Worm (Caenorhabditis elegans) whole organism, L3 larva: ENCODE measurements around the gene F02C12.3.

Experiments
- R02D3.7 ChIP-seq: fragments of 150-350 bp; optimal IDR thresholded peaks from 2 replicates; lab custom pipeline; 2014; ENCODE audit warnings: missing biosample characterization, missing genetic modification characterization
- ZK546.5 ChIP-seq: sonication (generic microtip); optimal IDR thresholded peaks from 2 replicates; lab custom pipeline; 2017; ENCODE audit warnings: missing biosample characterization, missing genetic modification characterization
- ama-1 ChIP-seq: fragments of 150-350 bp; optimal IDR thresholded peaks from 2 replicates; lab custom pipeline; 2018
- ceh-16 ChIP-seq: sonication (generic microtip); optimal IDR thresholded peaks from 2 replicates; lab custom pipeline; 2017; ENCODE audit warnings: missing biosample characterization, missing genetic modification characterization
- ceh-28 ChIP-seq: fragments of 150-350 bp; optimal IDR thresholded peaks from 2 replicates; lab custom pipeline; 2014; ENCODE audit warnings: missing biosample characterization, missing genetic modification reagents, missing genetic modification characterization
- ceh-82 ChIP-seq: fragments of 150-350 bp; optimal IDR thresholded peaks from 2 replicates; lab custom pipeline; 2014; ENCODE audit warnings: missing biosample characterization, missing genetic modification characterization
- daf-12 ChIP-seq: fragments of 150-350 bp; optimal IDR thresholded peaks from 2 replicates; lab custom pipeline; 2014; ENCODE audit warnings: missing biosample characterization, missing genetic modification reagents, missing genetic modification characterization
- egl-27 ChIP-seq: sonication (generic microtip); optimal IDR thresholded peaks from 4 replicates; lab custom pipeline; 2017; ENCODE audit warnings: missing biosample characterization, missing genetic modification reagents, missing genetic modification characterization
- egl-5 ChIP-seq: fragments of 150-350 bp; optimal IDR thresholded peaks from 2 replicates; lab custom pipeline; 2017; ENCODE audit warnings: missing biosample characterization, missing genetic modification reagents, missing genetic modification characterization, inconsistent platforms
- elt-1 ChIP-seq: fragments of 150-350 bp; optimal IDR thresholded peaks from 2 replicates; lab custom pipeline; 2014; ENCODE audit warnings: missing biosample characterization, missing genetic modification characterization
- elt-2 ChIP-seq: sonication (generic microtip); optimal IDR thresholded peaks from 2 replicates; lab custom pipeline; 2016; ENCODE audit warnings: missing genetic modification reagents, mild to moderate bottlenecking, missing genetic modification characterization, missing compliant biosample characterization
- elt-3 ChIP-seq, 3 experiments: fragments of 150-350 bp in 1 of 3; sonication (generic microtip) in 2 of 3; optimal IDR thresholded peaks; 2 replicates in 2 of 3; 4 replicates in 1 of 3; lab custom pipeline; 2014 to 2017; ENCODE audit warnings: missing biosample characterization in 3 of 3, missing genetic modification characterization in 3 of 3
- fkh-10 ChIP-seq: sonication (generic microtip); optimal IDR thresholded peaks from 2 replicates; lab custom pipeline; 2017; ENCODE audit warnings: missing biosample characterization, missing genetic modification reagents, missing genetic modification characterization
- fkh-2 ChIP-seq: fragments of 150-350 bp; optimal IDR thresholded peaks from 2 replicates; lab custom pipeline; 2014; ENCODE audit warnings: missing biosample characterization, missing genetic modification reagents, missing genetic modification characterization
- fos-1 ChIP-seq: fragments of 150-350 bp; optimal IDR thresholded peaks from 2 replicates; lab custom pipeline; 2014; ENCODE audit warnings: missing biosample characterization, missing genetic modification characterization
- hmg-11 ChIP-seq: sonication (generic microtip); optimal IDR thresholded peaks from 2 replicates; lab custom pipeline; 2016; ENCODE audit warnings: missing genetic modification characterization, missing compliant biosample characterization
- jun-1 ChIP-seq: fragments of 150-350 bp; optimal IDR thresholded peaks from 2 replicates; lab custom pipeline; 2014; ENCODE audit warnings: missing biosample characterization, missing genetic modification reagents, missing genetic modification characterization
- lin-15B ChIP-seq: fragments of 150-350 bp; optimal IDR thresholded peaks from 2 replicates; lab custom pipeline; 2014; ENCODE audit warnings: missing biosample characterization, missing genetic modification characterization
- lin-39 ChIP-seq: fragments of 150-350 bp; optimal IDR thresholded peaks from 2 replicates; lab custom pipeline; 2018; ENCODE audit warnings: missing biosample characterization, missing genetic modification reagents, missing genetic modification characterization
- lsy-12 ChIP-seq: sonication (generic microtip); optimal IDR thresholded peaks from 2 replicates; lab custom pipeline; 2016; ENCODE audit warnings: mild to moderate bottlenecking, missing genetic modification characterization, missing compliant biosample characterization
- mdl-1 ChIP-seq: fragments of 150-350 bp; optimal IDR thresholded peaks from 2 replicates; lab custom pipeline; 2014; ENCODE audit warnings: missing biosample characterization, missing genetic modification characterization
- nfya-1 ChIP-seq: sonication (generic microtip); optimal IDR thresholded peaks from 2 replicates; lab custom pipeline; 2017; ENCODE audit warnings: missing genetic modification characterization, mild to moderate bottlenecking, missing compliant biosample characterization, antibody characterized with exemption, moderate library complexity; ENCODE audit not compliant: insufficient read depth
- nhr-12 ChIP-seq: fragments of 150-350 bp; optimal IDR thresholded peaks from 2 replicates; lab custom pipeline; 2014; ENCODE audit warnings: missing biosample characterization, missing genetic modification characterization
- nhr-23 ChIP-seq: fragments of 150-350 bp; optimal IDR thresholded peaks from 2 replicates; lab custom pipeline; 2014; ENCODE audit warnings: missing biosample characterization, missing genetic modification reagents, missing genetic modification characterization
- nhr-237 ChIP-seq: fragments of 150-350 bp; optimal IDR thresholded peaks from 2 replicates; lab custom pipeline; 2014; ENCODE audit warnings: missing biosample characterization, missing genetic modification characterization
- nhr-25 ChIP-seq: sonication (generic microtip); optimal IDR thresholded peaks from 2 replicates; lab custom pipeline; 2017; ENCODE audit warnings: missing biosample characterization, missing genetic modification characterization
- nhr-43 ChIP-seq: sonication (generic microtip); optimal IDR thresholded peaks from 2 replicates; lab custom pipeline; 2016; ENCODE audit warnings: mild to moderate bottlenecking, missing genetic modification characterization, missing compliant biosample characterization; ENCODE audit not compliant: poor library complexity, severe bottlenecking
- nhr-67 ChIP-seq: fragments of 150-350 bp; optimal IDR thresholded peaks from 2 replicates; lab custom pipeline; 2014; ENCODE audit warnings: missing biosample characterization, missing genetic modification characterization
- nhr-76 ChIP-seq: fragments of 150-350 bp; sonication (generic microtip); optimal IDR thresholded peaks from 5 replicates; lab custom pipeline; 2014; ENCODE audit warnings: missing biosample characterization, missing genetic modification characterization
- nhr-77 ChIP-seq: fragments of 150-350 bp; optimal IDR thresholded peaks from 2 replicates; lab custom pipeline; 2014; ENCODE audit warnings: missing biosample characterization, missing genetic modification characterization
- pha-4 ChIP-seq: fragments of 150-350 bp; optimal IDR thresholded peaks from 2 replicates; lab custom pipeline; 2014; ENCODE audit warnings: missing biosample characterization, missing genetic modification reagents, missing genetic modification characterization
- pqm-1 ChIP-seq: fragments of 150-350 bp; optimal IDR thresholded peaks from 2 replicates; lab custom pipeline; 2017; ENCODE audit warnings: missing biosample characterization, missing genetic modification characterization, inconsistent platforms
- sea-2 ChIP-seq: fragments of 150-350 bp; sonication (generic microtip); optimal IDR thresholded peaks from 4 replicates; lab custom pipeline; 2014; ENCODE audit warnings: missing biosample characterization, missing genetic modification reagents, missing genetic modification characterization
- skn-1 ChIP-seq: fragments of 150-350 bp; optimal IDR thresholded peaks from 2 replicates; lab custom pipeline; 2014; ENCODE audit warnings: missing biosample characterization, missing genetic modification characterization
- snpc-4 ChIP-seq: fragments of 150-350 bp; optimal IDR thresholded peaks from 2 replicates; lab custom pipeline; 2014; ENCODE audit warnings: missing biosample characterization, missing genetic modification characterization
- tbx-2 ChIP-seq: sonication (generic microtip); optimal IDR thresholded peaks from 2 replicates; lab custom pipeline; 2016; ENCODE audit warnings: mild to moderate bottlenecking, missing genetic modification characterization, missing compliant biosample characterization
- unc-62 ChIP-seq: fragments of 150-350 bp; sonication (generic microtip); optimal IDR thresholded peaks from 4 replicates; lab custom pipeline; 2014; ENCODE audit warnings: missing biosample characterization, missing genetic modification reagents, missing genetic modification characterization
- zag-1 ChIP-seq: fragments of 150-350 bp; optimal IDR thresholded peaks from 2 replicates; lab custom pipeline; 2014; ENCODE audit warnings: missing biosample characterization, missing genetic modification characterization
- ztf-11 ChIP-seq: fragments of 150-350 bp; optimal IDR thresholded peaks from 2 replicates; lab custom pipeline; 2014; ENCODE audit warnings: missing biosample characterization, missing genetic modification characterization
- ztf-4 ChIP-seq: fragments of 150-350 bp; optimal IDR thresholded peaks from 2 replicates; lab custom pipeline; 2014; ENCODE audit warnings: missing biosample characterization, missing genetic modification characterization

The F02C12.3 gene

ce11 chrX:13396550-13397023, at the start of gene F02C12.3:
Gene F02C12.3 (plus strand): TSS chrX:13396973.
- no peak for TF ChIP-seq nhr-67 (tag; lab: Kevin White, UChicago)
- TF ChIP-seq fkh-10 (GFP tag; lab: Kevin White, UChicago), result peak; percentile 39
- peak; percentile 90 for TF ChIP-seq pha-4 (tag; lab: Kevin White, UChicago)
- TF ChIP-seq ama-1, result no peak
- no peak for TF ChIP-seq ztf-11
- peak; percentile 49 for TF ChIP-seq jun-1
- no peak for TF ChIP-seq nhr-76 (tag; lab: Kevin White, UChicago)
- no peak for TF ChIP-seq fos-1 (tag; lab: Kevin White, UChicago)
- no peak for TF ChIP-seq elt-3 (tag; optimal IDR thresholded peaks at IDR 0.05; lab: Kevin White, UChicago)
- TF ChIP-seq ceh-16 (tag; lab: Kevin White, UChicago), result no peak
- TF ChIP-seq pqm-1 (tag; lab: Kevin White, UChicago), result peak; percentile 36
- TF ChIP-seq mdl-1 (tag; lab: Kevin White, UChicago), result no peak
- peak; percentile 74 for TF ChIP-seq hmg-11 (tag; lab: Kevin White, UChicago)
- peak; percentile 64 for TF ChIP-seq nhr-43
- peak; percentile 47 for TF ChIP-seq snpc-4
- peak; percentile 84 for TF ChIP-seq nhr-25 (tag; lab: Kevin White, UChicago)
- TF ChIP-seq tbx-2, result peak; percentile 65
- no peak for TF ChIP-seq nhr-237 (tag; lab: Kevin White, UChicago)
- TF ChIP-seq lin-15B (tag; lab: Kevin White, UChicago), result peak; percentile 91
- TF ChIP-seq R02D3.7 (tag; lab: Kevin White, UChicago), result peak; percentile 97
- TF ChIP-seq lsy-12 (tag; lab: Kevin White, UChicago), result no peak
- peak; percentile 88 for TF ChIP-seq nhr-23 (tag; lab: Kevin White, UChicago)
- TF ChIP-seq skn-1 (tag; lab: Kevin White, UChicago), result peak; percentile 66
- no peak for TF ChIP-seq unc-62 (GFP tag; lab: Kevin White, UChicago)
- TF ChIP-seq elt-2 (tag; lab: Kevin White, UChicago), result peak; percentile 37
- TF ChIP-seq ceh-28 (tag; lab: Kevin White, UChicago), result peak; percentile 46
- peak; percentile 41 for TF ChIP-seq lin-39 (tag; lab: Kevin White, UChicago)
- TF ChIP-seq sea-2 (GFP tag; lab: Kevin White, UChicago), result no peak
- peak; percentile 87 for TF ChIP-seq nfya-1
- TF ChIP-seq egl-5 (tag; lab: Kevin White, UChicago), result peak; percentile 46
- TF ChIP-seq ceh-82 (tag; lab: Kevin White, UChicago), result peak; percentile 41
- no peak for TF ChIP-seq nhr-77
- peak; percentile 13 for TF ChIP-seq elt-1 (tag; lab: Kevin White, UChicago)
- no peak for TF ChIP-seq fkh-2 (tag; lab: Kevin White, UChicago)

- TF ChIP-seq daf-12 (tag; lab: Kevin White, UChicago), result no peak
- TF ChIP-seq ceh-16 (tag; lab: Kevin White, UChicago), result no peak
- no peak for TF ChIP-seq snpc-4
- no peak for TF ChIP-seq elt-3 (tag; optimal IDR thresholded peaks at IDR 0.05; lab: Kevin White, UChicago)
- no peak for TF ChIP-seq pqm-1 (tag; lab: Kevin White, UChicago)
- TF ChIP-seq egl-5 (tag; lab: Kevin White, UChicago), result no peak
- TF ChIP-seq fkh-10 (GFP tag; lab: Kevin White, UChicago), result no peak
- TF ChIP-seq sea-2 (GFP tag; lab: Kevin White, UChicago), result no peak
- no peak for TF ChIP-seq nhr-237 (tag; lab: Kevin White, UChicago)
- TF ChIP-seq elt-2 (tag; lab: Kevin White, UChicago), result no peak
- no peak for TF ChIP-seq nhr-12 (tag; lab: Kevin White, UChicago)
- no peak for TF ChIP-seq nhr-23 (tag; lab: Kevin White, UChicago)
- TF ChIP-seq nhr-67 (tag; lab: Kevin White, UChicago), result no peak
- TF ChIP-seq ceh-82 (tag; lab: Kevin White, UChicago), result no peak
Measured at ce11 chrX:13347251-13347650, 49.5 kb upstream of the F02C12.3 start.

- peak; percentile 49 for TF ChIP-seq skn-1 (tag; lab: Kevin White, UChicago)
- no peak for TF ChIP-seq unc-62 (GFP tag; lab: Kevin White, UChicago)
- TF ChIP-seq nhr-25 (tag; lab: Kevin White, UChicago), result peak; percentile 30
- peak; percentile 19 for TF ChIP-seq jun-1
- peak; percentile 64 for TF ChIP-seq elt-2 (tag; lab: Kevin White, UChicago)
- peak; percentile 23 for TF ChIP-seq lsy-12 (tag; lab: Kevin White, UChicago)
- no peak for TF ChIP-seq zag-1
- TF ChIP-seq nhr-23 (tag; lab: Kevin White, UChicago), result peak; percentile 85
- TF ChIP-seq lin-39 (tag; lab: Kevin White, UChicago), result no peak
- peak; percentile 96 for TF ChIP-seq nhr-43
- no peak for TF ChIP-seq fkh-10 (GFP tag; lab: Kevin White, UChicago)
- TF ChIP-seq pha-4 (tag; lab: Kevin White, UChicago), result peak; percentile 17
- TF ChIP-seq elt-3 (tag; optimal IDR thresholded peaks at IDR 0.05; lab: Kevin White, UChicago), result peak in 1 of 3 experiments; percentile 9
- TF ChIP-seq pqm-1 (tag; lab: Kevin White, UChicago), result peak; percentile 63
- TF ChIP-seq ztf-4 (tag; lab: Kevin White, UChicago), result peak; percentile 45
- TF ChIP-seq ZK546.5 (tag; lab: Kevin White, UChicago), result no peak
- peak; percentile 58 for TF ChIP-seq nfya-1
- no peak for TF ChIP-seq egl-27 (tag; lab: Kevin White, UChicago)
Measured at ce11 chrX:13348417-13348816, 48.4 kb upstream of the F02C12.3 start.
